Worm (Caenorhabditis elegans) whole organism, late embryonic: ENCODE results near the gene nhx-1.

Experiments
- hlh-8 ChIP-seq: sonication (generic microtip); optimal IDR thresholded peaks from 2 replicates; lab custom pipeline; 2016; ENCODE audit warnings: missing genotype, missing genetic modification characterization, missing compliant biosample characterization
- lim-6 ChIP-seq: sonication (generic microtip); optimal IDR thresholded peaks from 2 replicates; lab custom pipeline; 2016; ENCODE audit warnings: missing genetic modification characterization, missing compliant biosample characterization
- tbx-2 ChIP-seq: sonication (generic microtip); optimal IDR thresholded peaks from 2 replicates; lab custom pipeline; 2016; ENCODE audit warnings: missing genetic modification characterization, missing compliant biosample characterization
- tbx-7 ChIP-seq: sonication (generic microtip); optimal IDR thresholded peaks from 2 replicates; lab custom pipeline; 2016; ENCODE audit warnings: missing genotype, missing genetic modification characterization, missing compliant biosample characterization

DNA sequence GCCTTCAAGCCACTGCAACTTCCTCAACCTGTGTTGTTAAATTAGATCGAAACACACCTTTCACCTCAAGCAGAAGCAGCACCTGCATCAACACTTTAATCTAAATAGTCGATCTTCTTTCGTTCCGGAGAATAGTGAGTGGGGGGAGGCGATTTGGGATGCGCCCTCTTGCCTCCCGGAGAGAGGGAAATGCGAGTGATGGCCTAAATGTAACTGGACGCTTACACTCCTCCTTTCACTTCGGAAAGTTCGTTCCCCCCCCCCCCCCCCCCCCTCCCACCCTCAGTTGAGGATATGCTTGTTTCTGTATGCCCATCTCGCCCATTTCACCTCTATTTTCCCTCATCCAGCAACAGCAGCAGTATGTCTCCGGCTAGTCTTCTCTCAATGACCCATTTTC, 12.1 kb downstream of the nhx-1 start:
- TF ChIP-seq tbx-2 (no peak), tbx-7 (no peak), hlh-8 (no peak), lim-6 (no peak)
